Fruit fly (Drosophila melanogaster) whole organism, embryonic: Measurements from ENCODE around the gene CG32295.

ENCODE experiments used
- ATbp ChIP-seq: fragments of 200-800 bp; sonication (Bioruptor generic); optimal IDR thresholded peaks from 2 replicates; lab custom pipeline; 2017; ENCODE audit warnings: missing biosample characterization, mild to moderate bottlenecking, missing genetic modification characterization, missing genetic modification reagents
- Adf1 ChIP-seq: fragments of 200-800 bp; sonication (Bioruptor generic); IDR thresholded peaks from 2 replicates; pipeline ENCODE4 v1.3.6; 2022; ENCODE audit warnings: missing biosample characterization, missing genetic modification characterization
- Atf3 ChIP-seq: fragments of 200-800 bp; sonication (Bioruptor generic); optimal IDR thresholded peaks from 3 replicates; lab custom pipeline; 2016; ENCODE audit warnings: missing biosample characterization, missing genetic modification characterization
- BtbVII ChIP-seq: fragments of 200-800 bp; sonication (Bioruptor generic); optimal IDR thresholded peaks from 3 replicates; lab custom pipeline; 2017; ENCODE audit warnings: missing biosample characterization, mild to moderate bottlenecking, missing genetic modification characterization
- C15 ChIP-seq: fragments of 200-800 bp; sonication (Bioruptor generic); IDR thresholded peaks from 3 replicates; pipeline ENCODE4 v1.3.6; 2022; ENCODE audit warnings: missing biosample characterization, missing genetic modification characterization
- CG13894 ChIP-seq: fragments of 200-800 bp; sonication (Bioruptor generic); optimal IDR thresholded peaks from 3 replicates; lab custom pipeline; 2018; ENCODE audit warnings: missing biosample characterization, mild to moderate bottlenecking, missing genetic modification characterization, moderate library complexity
- CG1647 ChIP-seq: fragments of 200-800 bp; sonication (Bioruptor generic); optimal IDR thresholded peaks from 3 replicates; lab custom pipeline; 2016; ENCODE audit warnings: missing biosample characterization, missing genetic modification characterization
- CG16779 ChIP-seq: fragments of 200-800 bp; sonication (Bioruptor generic); IDR thresholded peaks from 2 replicates; pipeline ENCODE4 v1.3.6; 2022; ENCODE audit warnings: missing biosample characterization, missing genetic modification characterization
- CG2199 ChIP-seq: fragments of 200-800 bp; sonication (Bioruptor generic); IDR thresholded peaks from 3 replicates; pipeline ENCODE4 v1.3.6; 2022; ENCODE audit warnings: missing biosample characterization, missing genetic modification characterization
- CG30020 ChIP-seq: fragments of 200-800 bp; optimal IDR thresholded peaks from 2 replicates; lab custom pipeline; 2019; ENCODE audit warnings: missing biosample characterization, mild to moderate bottlenecking, missing genetic modification characterization, moderate library complexity
- CG31441 ChIP-seq: fragments of 200-800 bp; sonication (Bioruptor generic); IDR thresholded peaks from 2 replicates; pipeline ENCODE4 v1.3.6; 2022; ENCODE audit warnings: missing biosample characterization, missing genetic modification characterization
- CG34376 ChIP-seq: fragments of 200-800 bp; sonication (Bioruptor generic); optimal IDR thresholded peaks from 2 replicates; lab custom pipeline; 2018; ENCODE audit warnings: missing biosample characterization, mild to moderate bottlenecking, missing genetic modification characterization
- CG4707 ChIP-seq: fragments of 200-800 bp; sonication (Bioruptor generic); optimal IDR thresholded peaks from 2 replicates; lab custom pipeline; 2018; ENCODE audit warnings: missing biosample characterization, mild to moderate bottlenecking, missing genetic modification characterization, moderate library complexity
- CG4854 ChIP-seq: fragments of 200-800 bp; sonication (Bioruptor generic); optimal IDR thresholded peaks from 2 replicates; lab custom pipeline; 2016; ENCODE audit warnings: missing biosample characterization, missing genetic modification characterization, inconsistent platforms
- CG6813 ChIP-seq: fragments of 200-800 bp; sonication (Bioruptor generic); optimal IDR thresholded peaks from 2 replicates; lab custom pipeline; 2017; ENCODE audit warnings: missing biosample characterization, missing genetic modification characterization, mild to moderate bottlenecking, moderate library complexity, missing genetic modification reagents
- CG7928 ChIP-seq: fragments of 200-800 bp; sonication (Bioruptor generic); optimal IDR thresholded peaks from 2 replicates; lab custom pipeline; 2017; ENCODE audit warnings: missing biosample characterization, mild to moderate bottlenecking, missing genetic modification characterization
- CG7987 ChIP-seq: fragments of 200-800 bp; sonication (Bioruptor generic); optimal IDR thresholded peaks from 2 replicates; lab custom pipeline; 2018; ENCODE audit warnings: missing biosample characterization, mild to moderate bottlenecking, missing genetic modification characterization, moderate library complexity
- CG9817 ChIP-seq: fragments of 200-800 bp; sonication (Bioruptor generic); optimal IDR thresholded peaks from 2 replicates; lab custom pipeline; 2018; ENCODE audit warnings: missing biosample characterization, mild to moderate bottlenecking, missing genetic modification characterization, moderate library complexity
- D19A ChIP-seq: fragments of 200-800 bp; optimal IDR thresholded peaks from 3 replicates; lab custom pipeline; 2019; ENCODE audit warnings: missing biosample characterization, mild to moderate bottlenecking, missing genetic modification characterization, moderate library complexity
- Deaf1 ChIP-seq: fragments of 200-800 bp; optimal IDR thresholded peaks from 3 replicates; lab custom pipeline; 2019; ENCODE audit warnings: missing biosample characterization, mild to moderate bottlenecking, missing genetic modification characterization, moderate library complexity
- Dek ChIP-seq: fragments of 200-800 bp; sonication (Bioruptor generic); optimal IDR thresholded peaks from 3 replicates; lab custom pipeline; 2019; ENCODE audit warnings: missing biosample characterization, mild to moderate bottlenecking, missing genetic modification characterization, moderate library complexity
- HmgD ChIP-seq: fragments of 200-800 bp; sonication (Bioruptor generic); optimal IDR thresholded peaks from 3 replicates; lab custom pipeline; 2016; ENCODE audit warnings: missing biosample characterization, missing genetic modification characterization
- Hr39 ChIP-seq: fragments of >200 bp; optimal IDR thresholded peaks from 2 replicates; lab custom pipeline; 2017
- Med ChIP-seq: fragments of 200-800 bp; sonication (Bioruptor generic); peaks from one replicate; lab custom pipeline; 2016; ENCODE audit warnings: missing biosample characterization, missing genetic modification characterization, mild to moderate bottlenecking, inconsistent platforms, moderate library complexity
- Oli ChIP-seq: fragments of 200-800 bp; sonication (Bioruptor generic); optimal IDR thresholded peaks from 2 replicates; lab custom pipeline; 2018; ENCODE audit warnings: missing biosample characterization, mild to moderate bottlenecking, missing genetic modification characterization, moderate library complexity
- Optix ChIP-seq: fragments of 200-800 bp; sonication (Bioruptor generic); IDR thresholded peaks from 3 replicates; pipeline ENCODE4 v1.3.6; 2022; ENCODE audit warnings: missing biosample characterization, missing genetic modification characterization
- Rfx ChIP-seq: fragments of 200-800 bp; sonication (Bioruptor generic); IDR thresholded peaks from 2 replicates; pipeline ENCODE4 v1.3.6; 2022; ENCODE audit warnings: missing biosample characterization, missing genetic modification characterization
- aop ChIP-seq: fragments of 200-800 bp; sonication (Bioruptor generic); IDR thresholded peaks from 2 replicates; pipeline ENCODE4 v1.3.6; 2022; ENCODE audit warnings: missing biosample characterization, missing genetic modification characterization
- cas ChIP-seq: fragments of 200-800 bp; sonication (Bioruptor generic); IDR thresholded peaks from 2 replicates; pipeline ENCODE4 v1.3.6; 2022; ENCODE audit warnings: missing biosample characterization, missing genetic modification characterization
- chinmo ChIP-seq: fragments of 200-800 bp; sonication (Bioruptor generic); IDR thresholded peaks from 4 replicates; pipeline ENCODE4 v1.3.6; 2022; ENCODE audit warnings: missing biosample characterization, missing genetic modification characterization; ENCODE audit not compliant: partially characterized antibody
- chm ChIP-seq: fragments of 200-800 bp; sonication (Bioruptor generic); IDR thresholded peaks from 2 replicates; pipeline ENCODE4 v1.3.6; 2022; ENCODE audit warnings: missing biosample characterization, missing genetic modification characterization
- cwo ChIP-seq: fragments of 200-800 bp; sonication (Bioruptor generic); optimal IDR thresholded peaks from 3 replicates; lab custom pipeline; 2017; ENCODE audit warnings: missing biosample characterization, missing genetic modification characterization, mild to moderate bottlenecking, moderate library complexity, missing genetic modification reagents
- jing ChIP-seq: fragments of 200-800 bp; sonication (Bioruptor generic); optimal IDR thresholded peaks from 2 replicates; lab custom pipeline; 2018; ENCODE audit warnings: missing biosample characterization, mild to moderate bottlenecking, missing genetic modification characterization
- oc ChIP-seq: fragments of 200-800 bp; sonication (Bioruptor generic); optimal IDR thresholded peaks from 2 replicates; lab custom pipeline; 2018; ENCODE audit warnings: missing biosample characterization, mild to moderate bottlenecking, missing genetic modification characterization, moderate library complexity
- sens ChIP-seq: fragments of 200-800 bp; sonication (Bioruptor generic); peaks from one replicate; lab custom pipeline; 2016; ENCODE audit warnings: missing biosample characterization, missing genetic modification characterization
- sna ChIP-seq: fragments of 200-800 bp; sonication (Bioruptor generic); IDR thresholded peaks from 2 replicates; pipeline ENCODE4 v1.3.6; 2022; ENCODE audit warnings: missing biosample characterization, missing genetic modification characterization; ENCODE audit not compliant: partially characterized antibody
- sug ChIP-seq: fragments of 200-800 bp; optimal IDR thresholded peaks from 2 replicates; lab custom pipeline; 2019; ENCODE audit warnings: missing biosample characterization, mild to moderate bottlenecking, missing genetic modification characterization, moderate library complexity
- toy ChIP-seq: fragments of 200-800 bp; sonication (Bioruptor generic); IDR thresholded peaks from 2 replicates; pipeline ENCODE4 v1.3.6; 2022; ENCODE audit warnings: missing biosample characterization, missing genetic modification characterization
- twi ChIP-seq: fragments of 200-800 bp; optimal IDR thresholded peaks from 2 replicates; lab custom pipeline; 2019; ENCODE audit warnings: missing biosample characterization, mild to moderate bottlenecking, missing genetic modification characterization, moderate library complexity
- zen2 ChIP-seq: fragments of 200-800 bp; sonication (Bioruptor generic); IDR thresholded peaks from 3 replicates; pipeline ENCODE4 v1.3.6; 2022; ENCODE audit warnings: missing biosample characterization, missing genetic modification characterization; ENCODE audit not compliant: partially characterized antibody

The CG32295 gene

dm6 chr3L:2530090-2530489, 3.3 kb upstream of the CG32295 start:
- TF ChIP-seq CG34376 (GFP tag; lab: Kevin White, UChicago) (peak; percentile 88), sug (tag; lab: Kevin White, UChicago) (peak; percentile 39), CG7928 (GFP tag; lab: Kevin White, UChicago) (no peak), CG7987 (GFP tag; lab: Kevin White, UChicago) (peak; percentile 78), cwo (GFP tag; lab: Kevin White, UChicago) (peak; percentile 77)
- TF ChIP-seq, all 482 proteins: peak for 4

DNA sequence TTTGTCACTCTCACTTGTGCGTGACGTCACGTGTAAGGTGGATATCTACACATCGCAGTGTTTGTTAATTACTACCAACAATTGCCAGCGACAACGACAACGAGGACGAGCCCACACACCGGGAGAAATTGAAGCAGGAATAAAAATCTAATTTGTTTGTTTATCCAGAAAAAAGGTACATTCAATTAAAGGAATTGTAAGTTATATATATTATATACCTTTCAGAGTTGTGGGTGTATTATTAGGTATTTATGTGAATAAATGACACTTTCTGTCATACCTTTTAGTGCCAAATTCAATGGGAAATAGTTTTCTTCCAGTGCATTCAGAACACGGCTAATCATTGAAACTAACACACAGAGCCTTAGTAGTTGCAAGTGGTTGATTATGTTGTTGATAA, 11.6 kb downstream of the CG32295 start:
- TF ChIP-seq chinmo (GFP tag; lab: Robert Waterston, UW) (0 out of 4 replicates have a peak, but pooled peaks have one; percentile 11), CG34376 (GFP tag; lab: Kevin White, UChicago) (no peak), CG13894 (tag; lab: Kevin White, UChicago) (no peak), CG9817 (tag; lab: Kevin White, UChicago) (no peak), sens (GFP tag; lab: Kevin White, UChicago) (peak; percentile 74), sna (no peak)
- TF ChIP-seq, all 482 proteins: peak for 2

- peak; percentile 20; the same call in 1 of the 3 replicates for TF ChIP-seq CG2199 (GFP tag; lab: Robert Waterston, UW)
- no peak for TF ChIP-seq HmgD (GFP tag; lab: Kevin White, UChicago)
- TF ChIP-seq ATbp (GFP tag; lab: Kevin White, UChicago), result no peak
- TF ChIP-seq D19A (tag; lab: Kevin White, UChicago), result peak; percentile 72
- peak; percentile 47 for TF ChIP-seq twi (tag; lab: Kevin White, UChicago)
Measured at dm6 chr3L:2504796-2505195, 22.0 kb downstream of the CG32295 start.

dm6 chr3L:2504031-2504615, 22.6 kb downstream of the CG32295 start:
- no peak for TF ChIP-seq zen2
- peak; percentile 92 for TF ChIP-seq sug (tag; lab: Kevin White, UChicago)
- no peak for TF ChIP-seq jing (GFP tag; lab: Kevin White, UChicago)
- no peak for TF ChIP-seq BtbVII (GFP tag; lab: Kevin White, UChicago)
- 0 out of 3 replicates have a peak, but pooled peaks have one; percentile 11 for TF ChIP-seq Optix
- TF ChIP-seq CG4854 (GFP tag; lab: Kevin White, UChicago), result no peak
- no peak for TF ChIP-seq CG6813 (GFP tag; lab: Kevin White, UChicago)
- TF ChIP-seq CG4707 (GFP tag; lab: Kevin White, UChicago), result no peak
- TF ChIP-seq CG34376 (GFP tag; lab: Kevin White, UChicago), result peak; percentile 71

- TF ChIP-seq Deaf1 (tag; lab: Kevin White, UChicago), result peak; percentile 81
- TF ChIP-seq Adf1 (GFP tag; lab: Robert Waterston, UW), result peak; percentile 62; the same call in 1 of the 2 replicates
- TF ChIP-seq toy (GFP tag; lab: Robert Waterston, UW), result no peak
- no peak for TF ChIP-seq chm (GFP tag; lab: Robert Waterston, UW)
- TF ChIP-seq chinmo (GFP tag; lab: Robert Waterston, UW), result 0 out of 4 replicates have a peak, but pooled peaks have one; percentile 40
Measured at dm6 chr3L:2503465-2503864, 23.3 kb downstream of the CG32295 start, which contains the start of gene CG16758. Gene CG16758 (minus strand): TSS chr3L:2503606.

DNA sequence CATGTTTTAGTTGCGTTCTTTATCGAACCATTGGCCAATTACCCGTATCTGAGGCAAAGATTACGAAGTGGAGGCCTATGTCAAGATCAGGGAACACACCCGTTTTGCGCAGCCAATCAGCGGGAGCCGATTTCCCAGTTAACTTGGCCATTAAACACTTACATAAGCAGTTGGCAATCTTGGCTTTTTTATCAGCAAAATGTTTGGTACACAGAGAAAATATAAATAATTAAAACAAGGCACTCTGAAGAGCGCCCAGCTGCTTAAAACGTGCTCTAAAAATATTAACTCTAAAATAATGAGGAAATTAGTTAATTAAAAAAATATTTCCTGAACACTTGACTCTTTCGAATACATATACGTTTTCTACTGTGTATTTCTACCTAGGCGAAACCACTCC, 25.0 kb downstream of the CG32295 start:
- TF ChIP-seq Rfx (GFP tag; lab: Robert Waterston, UW) (peak; percentile 93), CG31441 (GFP tag; lab: Robert Waterston, UW) (no peak; the same call in 1 of the 2 replicates), Hr39 (lab: Kevin White, UChicago) (no peak), CG30020 (tag; lab: Kevin White, UChicago) (no peak), Dek (peak; percentile 77), cas (0 out of 2 replicates have a peak, but pooled peaks have one; percentile 53), Atf3 (GFP tag; lab: Kevin White, UChicago) (no peak), C15 (no peak; the same call in 2 of the 3 replicates), Oli (tag; lab: Kevin White, UChicago) (peak; percentile 47), oc (tag; lab: Kevin White, UChicago) (no peak), Med (peak; percentile 95), aop (no peak), CG1647 (GFP tag; lab: Kevin White, UChicago) (peak; percentile 68), CG16779 (peak; percentile 77), twi (tag; lab: Kevin White, UChicago) (no peak)
